Worm (Caenorhabditis elegans): ENCODE measurements around the gene dyc-1.
A peak's percentile ranks its signal among the peaks of the same experiment; 100 is the strongest.

dyc-1 gene

DNA sequence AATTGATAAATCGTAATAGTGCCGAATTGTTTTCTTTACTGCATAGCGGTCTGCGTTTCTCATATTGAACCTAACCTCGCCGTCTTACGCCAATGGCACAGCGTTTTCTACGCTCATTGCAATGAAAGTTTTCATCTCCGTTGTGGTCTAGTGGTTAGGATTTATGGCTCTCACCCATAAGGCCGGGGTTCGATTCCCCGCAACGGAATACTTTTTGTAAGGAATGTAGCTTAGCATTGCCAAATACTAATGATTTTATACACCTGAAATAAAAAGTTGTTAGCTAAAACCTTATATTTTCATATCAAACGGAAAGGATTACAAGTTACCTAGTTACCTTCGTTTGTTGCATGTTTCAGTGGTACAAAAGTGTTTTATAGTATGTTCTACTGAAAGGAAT is 33.5 kb upstream of the dyc-1 start (continued):
- TF ChIP-seq nhr-237 (tag; optimal IDR thresholded peaks at IDR 0.05) = no peak
- no peak for TF ChIP-seq nhr-12 (tag; optimal IDR thresholded peaks at IDR 0.05)

DNA sequence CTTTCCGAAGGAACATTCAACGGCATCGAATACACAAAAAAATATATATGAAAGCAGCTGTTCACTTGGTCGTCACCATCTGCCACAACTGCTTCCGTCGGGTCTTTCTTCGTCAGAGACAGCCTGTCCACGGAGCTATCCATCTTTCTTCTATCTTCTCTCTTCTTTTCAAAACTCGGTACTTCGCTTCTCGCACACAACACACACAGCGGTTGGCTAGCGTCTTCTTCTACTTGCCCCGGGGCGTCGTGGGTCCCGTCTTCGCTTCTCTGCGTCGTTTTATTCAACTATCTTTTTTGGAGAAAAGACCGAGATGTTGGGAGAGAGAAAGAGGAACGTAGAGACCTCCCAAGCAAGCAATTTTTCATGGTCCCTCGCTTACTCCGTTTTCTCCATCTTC is 32.6 kb upstream of the dyc-1 start:
- TF ChIP-seq egl-5 (tag; optimal IDR thresholded peaks at IDR 0.05) (peak; percentile 19), elt-3 (tag; optimal IDR thresholded peaks at IDR 0.05) (no peak), R02D3.7 (tag; optimal IDR thresholded peaks at IDR 0.05) (no peak), unc-62 (GFP tag; optimal IDR thresholded peaks at IDR 0.05) (peak; percentile 68), fkh-10 (GFP tag; optimal IDR thresholded peaks at IDR 0.05) (peak; percentile 65), tbx-2 (tag; optimal IDR thresholded peaks at IDR 0.05) (peak; percentile 55), nfya-1 (tag; optimal IDR thresholded peaks at IDR 0.05; ENCODE audit: insufficient read depth) (peak; percentile 88), hmg-11 (tag; optimal IDR thresholded peaks at IDR 0.05) (peak; percentile 86), lin-15B (tag; optimal IDR thresholded peaks at IDR 0.05) (peak; percentile 7), lin-39 (tag; optimal IDR thresholded peaks at IDR 0.05) (peak; percentile 48), elt-1 (tag; optimal IDR thresholded peaks at IDR 0.05) (peak; percentile 39), snpc-4 (tag; optimal IDR thresholded peaks at IDR 0.05) (peak; percentile 22), pha-4 (tag; optimal IDR thresholded peaks at IDR 0.05) (no peak)

DNA sequence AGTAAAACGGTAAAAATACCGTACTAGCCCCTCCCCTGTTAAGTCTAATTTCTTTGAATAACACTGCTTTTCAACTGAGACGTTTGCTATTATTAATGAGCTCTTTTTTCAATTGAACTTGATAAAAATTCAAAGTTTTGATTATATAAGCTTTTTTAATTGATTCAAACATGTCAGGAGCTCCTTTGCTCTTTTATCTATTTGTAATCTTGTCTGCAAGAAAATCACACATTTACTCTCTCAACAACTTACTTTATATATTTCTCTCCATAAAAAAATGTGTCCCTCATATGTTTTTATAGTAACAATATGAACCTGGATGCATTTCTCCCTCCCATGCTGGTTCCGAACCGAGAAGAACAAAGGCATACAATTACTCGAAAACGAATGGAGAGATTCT is 29.0 kb upstream of the dyc-1 start, which contains the start of gene C04C11.1:
TSS of gene C04C11.1 (plus strand) at position 301 of the 400 bp plus-strand sequence.
- TF ChIP-seq fos-1 (tag; optimal IDR thresholded peaks at IDR 0.05) (no peak), mdl-1 (tag; optimal IDR thresholded peaks at IDR 0.05) (no peak), mml-1 (tag; optimal IDR thresholded peaks at IDR 0.05) (no peak), tbx-2 (tag; optimal IDR thresholded peaks at IDR 0.05) (no peak), nhr-43 (tag; optimal IDR thresholded peaks at IDR 0.05; ENCODE audit: poor library complexity, severe bottlenecking) (no peak), pqm-1 (tag; optimal IDR thresholded peaks at IDR 0.05) (no peak), egl-5 (tag; optimal IDR thresholded peaks at IDR 0.05) (no peak), daf-12 (tag; optimal IDR thresholded peaks at IDR 0.05) (no peak), nfya-1 (tag; optimal IDR thresholded peaks at IDR 0.05; ENCODE audit: insufficient read depth) (no peak), unc-62 (GFP tag; optimal IDR thresholded peaks at IDR 0.05) (no peak), nhr-23 (tag; optimal IDR thresholded peaks at IDR 0.05) (no peak), eor-1 (tag; optimal IDR thresholded peaks at IDR 0.05) (no peak), nhr-76 (tag; optimal IDR thresholded peaks at IDR 0.05) (no peak), ztf-4 (tag; optimal IDR thresholded peaks at IDR 0.05) (no peak), jun-1 (tag; optimal IDR thresholded peaks at IDR 0.05) (no peak), R02D3.7 (tag; optimal IDR thresholded peaks at IDR 0.05) (no peak), lsy-12 (tag; optimal IDR thresholded peaks at IDR 0.05) (no peak)

DNA sequence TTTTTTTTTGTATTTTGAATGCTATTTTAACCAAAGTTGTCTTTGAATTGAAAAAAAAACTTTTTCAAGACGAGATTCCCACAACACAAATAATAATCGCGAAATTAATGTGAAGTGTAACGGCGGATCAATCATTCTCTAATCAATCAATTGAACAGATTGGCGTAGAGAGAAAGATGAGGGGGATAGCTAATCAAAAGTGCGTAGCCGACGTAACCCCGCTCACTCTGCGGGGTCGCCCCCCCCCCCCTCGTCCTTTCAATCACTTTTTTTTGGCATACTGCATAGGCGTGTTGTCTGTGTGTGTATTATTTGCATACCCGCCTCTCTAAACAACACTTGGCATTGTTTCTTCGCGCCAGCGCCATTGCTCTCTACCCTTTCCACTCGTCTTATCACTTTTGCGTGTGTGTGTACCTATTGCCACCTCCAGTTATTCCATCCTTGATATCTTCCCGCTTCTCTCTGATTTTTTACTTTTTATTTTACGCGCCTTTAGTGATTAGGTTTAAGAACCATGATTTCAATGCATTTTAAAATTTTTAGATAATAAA is 24.9 kb upstream of the dyc-1 start:
- TF ChIP-seq nfya-1 (tag; optimal IDR thresholded peaks at IDR 0.05; ENCODE audit: insufficient read depth) (peak; percentile 15), elt-2 (tag; optimal IDR thresholded peaks at IDR 0.05) (peak; percentile 59), lin-39 (tag; optimal IDR thresholded peaks at IDR 0.05) (peak; percentile 53), pha-4 (tag; optimal IDR thresholded peaks at IDR 0.05) (peak; percentile 65), nhr-237 (tag; optimal IDR thresholded peaks at IDR 0.05) (no peak), nhr-12 (tag; optimal IDR thresholded peaks at IDR 0.05) (no peak), pqm-1 (tag; optimal IDR thresholded peaks at IDR 0.05) (no peak), fos-1 (tag; optimal IDR thresholded peaks at IDR 0.05) (no peak), sea-2 (GFP tag; optimal IDR thresholded peaks at IDR 0.05) (no peak)

DNA sequence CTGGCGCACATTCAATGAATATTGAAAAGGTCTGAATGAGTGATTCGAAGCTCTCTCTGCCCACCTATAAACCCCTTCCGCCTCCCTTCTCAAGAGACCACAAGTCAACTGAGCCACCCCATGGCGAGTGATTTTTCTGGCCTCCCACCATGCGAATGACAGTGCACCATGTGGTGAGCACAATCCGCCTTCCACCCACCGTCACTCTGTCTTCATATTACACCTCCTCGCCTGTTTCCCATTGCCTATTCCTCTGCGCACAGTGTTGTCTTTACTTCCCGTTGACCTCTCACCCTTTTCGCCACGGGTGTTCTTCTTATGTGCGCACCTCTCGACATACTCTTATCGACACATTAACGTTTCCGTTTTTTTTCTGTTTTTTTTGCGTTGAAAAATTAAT is 22.4 kb upstream of the dyc-1 start:
- no peak for TF ChIP-seq ceh-28 (tag; optimal IDR thresholded peaks at IDR 0.05)
- no peak for TF ChIP-seq tbx-2 (tag; optimal IDR thresholded peaks at IDR 0.05)
- TF ChIP-seq mml-1 (tag; optimal IDR thresholded peaks at IDR 0.05) = no peak
- no peak for TF ChIP-seq fkh-10 (GFP tag; optimal IDR thresholded peaks at IDR 0.05)
- TF ChIP-seq ZK546.5 (tag; optimal IDR thresholded peaks at IDR 0.05) = no peak
- TF ChIP-seq R02D3.7 (tag; optimal IDR thresholded peaks at IDR 0.05) = no peak
- no peak for TF ChIP-seq nhr-11 (tag; optimal IDR thresholded peaks at IDR 0.05)
- no peak for TF ChIP-seq nhr-23 (tag; optimal IDR thresholded peaks at IDR 0.05)
- TF ChIP-seq ztf-11 (tag; optimal IDR thresholded peaks at IDR 0.05) = no peak
- no peak for TF ChIP-seq ztf-4 (tag; optimal IDR thresholded peaks at IDR 0.05)
- no peak for TF ChIP-seq ceh-16 (tag; optimal IDR thresholded peaks at IDR 0.05)
- no peak for TF ChIP-seq eor-1 (tag; optimal IDR thresholded peaks at IDR 0.05)
- TF ChIP-seq snpc-4 (tag; optimal IDR thresholded peaks at IDR 0.05) = no peak
